Worm (Caenorhabditis elegans) whole organism, late embryonic: ENCODE measurements around the gene C50D2.7.

Source experiments
- C08G9.2 ChIP-seq: sonication (generic microtip); optimal IDR thresholded peaks from 2 replicates; lab custom pipeline; 2016; ENCODE audit warnings: mild to moderate bottlenecking, missing genetic modification characterization, moderate library complexity, missing compliant biosample characterization
- C38D4.7 ChIP-seq: fragments of 200-800 bp; sonication (Bioruptor generic); optimal IDR thresholded peaks from 2 replicates; lab custom pipeline; 2018; ENCODE audit warnings: mild to moderate bottlenecking, missing genetic modification characterization, moderate library complexity, missing compliant biosample characterization
- K02D7.2 ChIP-seq: sonication (generic microtip); optimal IDR thresholded peaks from 2 replicates; lab custom pipeline; 2017; ENCODE audit warnings: mild to moderate bottlenecking, missing genetic modification characterization, missing compliant biosample characterization
- ahr-1 ChIP-seq: sonication (generic microtip); optimal IDR thresholded peaks from 2 replicates; lab custom pipeline; 2016; ENCODE audit warnings: missing genetic modification characterization, missing compliant biosample characterization
- ceh-14 ChIP-seq: sonication (generic microtip); optimal IDR thresholded peaks from 2 replicates; lab custom pipeline; 2016; ENCODE audit warnings: missing genotype, missing genetic modification characterization, missing compliant biosample characterization
- ceh-18 ChIP-seq: sonication (generic microtip); optimal IDR thresholded peaks from 2 replicates; lab custom pipeline; 2016; ENCODE audit warnings: missing genetic modification characterization, missing compliant biosample characterization
- ceh-19 ChIP-seq: fragments of 200-800 bp; sonication (Bioruptor generic); optimal IDR thresholded peaks from 2 replicates; lab custom pipeline; 2018; ENCODE audit warnings: mild to moderate bottlenecking, missing genetic modification characterization, missing compliant biosample characterization
- ceh-31 ChIP-seq: sonication (generic microtip); optimal IDR thresholded peaks from 2 replicates; lab custom pipeline; 2016; ENCODE audit warnings: missing genetic modification characterization, missing compliant biosample characterization
- ceh-34 ChIP-seq: sonication (generic microtip); optimal IDR thresholded peaks from 2 replicates; lab custom pipeline; 2016; ENCODE audit warnings: mild to moderate bottlenecking, missing genetic modification characterization, missing compliant biosample characterization
- ceh-45 ChIP-seq: fragments of 200-800 bp; sonication (Bioruptor generic); IDR thresholded peaks from 2 replicates; pipeline ENCODE4 v1.3.6; 2022; ENCODE audit warnings: missing genetic modification reagents, missing genetic modification characterization, missing compliant biosample characterization
- ceh-48 ChIP-seq: sonication (generic microtip); optimal IDR thresholded peaks from 2 replicates; lab custom pipeline; 2016; ENCODE audit warnings: missing genetic modification characterization, inconsistent platforms, missing compliant biosample characterization
- ceh-6 ChIP-seq: fragments of 200-800 bp; sonication (Bioruptor generic); optimal IDR thresholded peaks from 2 replicates; lab custom pipeline; 2018; ENCODE audit warnings: mild to moderate bottlenecking, missing genetic modification characterization, missing compliant biosample characterization
- ceh-9 ChIP-seq: sonication (generic microtip); optimal IDR thresholded peaks from 2 replicates; lab custom pipeline; 2016; ENCODE audit warnings: mild to moderate bottlenecking, missing genetic modification characterization, inconsistent platforms, missing compliant biosample characterization
- elt-2 ChIP-seq: sonication (generic microtip); optimal IDR thresholded peaks from 2 replicates; lab custom pipeline; 2016; ENCODE audit warnings: missing genetic modification reagents, missing genetic modification characterization, missing compliant biosample characterization
- fax-1 ChIP-seq: sonication (generic microtip); optimal IDR thresholded peaks from 2 replicates; lab custom pipeline; 2016; ENCODE audit warnings: missing genotype, missing genetic modification characterization, missing compliant biosample characterization
- fkh-10 ChIP-seq: fragments of 150-350 bp; optimal IDR thresholded peaks from 2 replicates; lab custom pipeline; 2014; ENCODE audit warnings: missing biosample characterization, missing genetic modification reagents, missing genetic modification characterization
- fkh-6 ChIP-seq: sonication (generic microtip); optimal IDR thresholded peaks from 2 replicates; lab custom pipeline; 2016; ENCODE audit warnings: missing genetic modification characterization, missing compliant biosample characterization
- gmeb-2 ChIP-seq: sonication (generic microtip); optimal IDR thresholded peaks from 2 replicates; lab custom pipeline; 2016; ENCODE audit warnings: missing genetic modification characterization, inconsistent platforms, missing compliant biosample characterization
- hlh-30 ChIP-seq: sonication (generic microtip); optimal IDR thresholded peaks from 2 replicates; lab custom pipeline; 2017; ENCODE audit warnings: antibody characterized with exemption, missing genetic modification characterization, missing compliant biosample characterization; ENCODE audit not compliant: insufficient read depth
- hlh-8 ChIP-seq: sonication (generic microtip); optimal IDR thresholded peaks from 2 replicates; lab custom pipeline; 2016; ENCODE audit warnings: missing genotype, missing genetic modification characterization, missing compliant biosample characterization
- lin-11 ChIP-seq: fragments of 200-800 bp; sonication (Bioruptor generic); optimal IDR thresholded peaks from 2 replicates; lab custom pipeline; 2018; ENCODE audit warnings: mild to moderate bottlenecking, missing genetic modification characterization, missing compliant biosample characterization
- nfya-1 ChIP-seq: sonication (generic microtip); optimal IDR thresholded peaks from 2 replicates; lab custom pipeline; 2017; ENCODE audit warnings: missing genetic modification characterization, mild to moderate bottlenecking, missing compliant biosample characterization, antibody characterized with exemption, moderate library complexity
- nhr-11 ChIP-seq: fragments of 150-350 bp; optimal IDR thresholded peaks from 2 replicates; lab custom pipeline; 2014; ENCODE audit warnings: missing biosample characterization, missing genetic modification characterization
- pha-2 ChIP-seq: sonication (generic microtip); optimal IDR thresholded peaks from 2 replicates; lab custom pipeline; 2017; ENCODE audit warnings: mild to moderate bottlenecking, missing genetic modification characterization, missing compliant biosample characterization
- sdc-2 ChIP-seq: sonication (generic microtip); optimal IDR thresholded peaks from 2 replicates; lab custom pipeline; 2016; ENCODE audit warnings: missing genotype, missing genetic modification characterization, missing compliant biosample characterization
- sox-2 ChIP-seq: fragments of 200-800 bp; sonication (Bioruptor generic); IDR thresholded peaks from 2 replicates; pipeline ENCODE4 v1.3.6; 2022; ENCODE audit warnings: missing genetic modification reagents, missing genetic modification characterization, missing compliant biosample characterization
- syd-9 ChIP-seq: sonication (generic microtip); optimal IDR thresholded peaks from 2 replicates; lab custom pipeline; 2016; ENCODE audit warnings: mild to moderate bottlenecking, missing genetic modification characterization, moderate library complexity, missing compliant biosample characterization
- tbx-2 ChIP-seq: sonication (generic microtip); optimal IDR thresholded peaks from 2 replicates; lab custom pipeline; 2016; ENCODE audit warnings: missing genetic modification characterization, missing compliant biosample characterization
- unc-86 ChIP-seq: sonication (generic microtip); optimal IDR thresholded peaks from 2 replicates; lab custom pipeline; 2016; ENCODE audit warnings: missing genetic modification characterization, missing compliant biosample characterization
- zip-5 ChIP-seq: sonication (generic microtip); optimal IDR thresholded peaks from 2 replicates; lab custom pipeline; 2016; ENCODE audit warnings: missing genetic modification characterization, missing compliant biosample characterization
- ztf-16 ChIP-seq: sonication (generic microtip); optimal IDR thresholded peaks from 2 replicates; lab custom pipeline; 2017; ENCODE audit warnings: missing genetic modification characterization, missing compliant biosample characterization

The C50D2.7 gene

ce11 chrII:57370-57769 is 37.7 kb downstream of the C50D2.7 start, which contains the start of gene ascc-1:
Gene ascc-1 (plus strand): TSS chrII:57670.
- TF ChIP-seq ceh-6, result no peak

- peak; percentile 25 for TF ChIP-seq hlh-30 (tag; lab: Kevin White, UChicago)
- no peak for TF ChIP-seq ceh-31 (tag; lab: Kevin White, UChicago)
- TF ChIP-seq, all 69 proteins: peak for 1
Measured at ce11 chrII:55204-55603, 39.9 kb downstream of the C50D2.7 start, which contains the start of gene tre-5. Gene tre-5 (minus strand): TSS chrII:55304.

DNA sequence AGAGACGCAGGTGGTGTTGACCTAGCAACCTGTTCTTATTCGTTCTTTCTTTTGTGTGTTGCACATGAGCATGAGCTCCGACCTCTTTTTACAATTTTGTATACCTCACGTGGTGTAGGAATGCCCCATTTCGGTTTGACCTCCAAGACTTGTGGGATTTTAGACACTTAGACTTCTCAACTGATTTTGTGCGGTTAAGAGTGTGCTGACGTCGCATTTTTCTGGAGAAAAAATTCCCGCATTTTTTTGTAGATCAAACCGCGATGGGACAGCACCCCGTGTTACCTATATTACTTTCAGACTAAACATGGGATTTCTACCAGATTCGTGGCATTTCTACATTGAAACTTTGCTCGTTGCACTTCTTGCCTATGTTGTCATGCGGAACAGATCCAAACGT is 43.7 kb downstream of the C50D2.7 start, which contains the start of gene sptl-1:
Gene sptl-1 (plus strand): TSS at position 301 of the 400 bp plus-strand sequence.
- no peak for TF ChIP-seq ztf-16 (tag; lab: Kevin White, UChicago)
- TF ChIP-seq C08G9.2, result no peak
- no peak for TF ChIP-seq C38D4.7 (GFP tag; lab: Kevin White, UChicago)
- TF ChIP-seq hlh-8 (tag; lab: Kevin White, UChicago), result no peak
- no peak for TF ChIP-seq ceh-45 (GFP tag; lab: Robert Waterston, UW)
- no peak for TF ChIP-seq ahr-1
- TF ChIP-seq lin-11 (tag; lab: Kevin White, UChicago), result no peak
- no peak for TF ChIP-seq fkh-10 (GFP tag; lab: Kevin White, UChicago)
- TF ChIP-seq ceh-48 (tag; lab: Kevin White, UChicago), result no peak
- TF ChIP-seq ceh-18, result no peak
- no peak for TF ChIP-seq nhr-11 (tag; lab: Kevin White, UChicago)
- TF ChIP-seq ceh-6, result no peak
- TF ChIP-seq nfya-1 (tag; lab: Kevin White, UChicago), result no peak
- TF ChIP-seq fkh-6, result no peak
- TF ChIP-seq gmeb-2, result no peak
- no peak for TF ChIP-seq pha-2 (tag; lab: Kevin White, UChicago)
- TF ChIP-seq sdc-2 (tag; lab: Kevin White, UChicago), result no peak
- TF ChIP-seq fax-1, result no peak
- TF ChIP-seq zip-5 (tag; lab: Kevin White, UChicago), result no peak

DNA sequence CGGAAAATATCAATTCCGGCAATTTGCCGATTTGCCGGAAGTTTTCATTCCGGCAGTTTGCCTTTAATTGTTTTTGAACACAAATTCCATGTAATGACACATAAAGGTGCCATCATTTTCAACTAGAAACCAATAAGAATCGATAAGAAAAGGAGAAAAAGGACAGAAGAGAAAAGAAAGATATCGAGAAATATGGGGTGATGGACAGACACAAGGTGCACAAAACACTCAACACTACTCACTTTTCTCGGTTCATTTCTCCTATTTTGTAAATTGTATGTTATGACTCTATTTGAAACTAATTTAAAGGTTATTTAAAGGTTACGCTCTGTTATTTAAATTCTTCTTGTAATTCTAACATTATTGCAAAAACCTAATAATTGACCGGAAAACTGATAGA is 44.2 kb downstream of the C50D2.7 start:
- TF ChIP-seq elt-2 (tag; lab: Kevin White, UChicago) (peak; percentile 4), ceh-31 (tag; lab: Kevin White, UChicago) (no peak), tbx-2 (tag; lab: Kevin White, UChicago) (no peak), ceh-19 (GFP tag; lab: Kevin White, UChicago) (no peak), lin-11 (tag; lab: Kevin White, UChicago) (no peak), ahr-1 (no peak), sox-2 (no peak), ceh-45 (GFP tag; lab: Robert Waterston, UW) (no peak), syd-9 (tag; lab: Kevin White, UChicago) (no peak)
- TF ChIP-seq, all 69 proteins: peak for 1

ce11 chrII:47280-47679 is 47.8 kb downstream of the C50D2.7 start, which contains the start of gene C23H3.5:
Gene C23H3.5 (plus strand): TSS chrII:47580.
- TF ChIP-seq ceh-34 (tag; lab: Kevin White, UChicago), result no peak

- no peak for TF ChIP-seq K02D7.2 (tag; lab: Kevin White, UChicago)
- TF ChIP-seq ceh-19 (GFP tag; lab: Kevin White, UChicago), result no peak
- no peak for TF ChIP-seq ceh-14
- no peak for TF ChIP-seq unc-86
- no peak for TF ChIP-seq ceh-9
Measured at ce11 chrII:46116-46515, 49.0 kb downstream of the C50D2.7 start, which contains the start of gene rpt-4. Gene rpt-4 (minus strand): TSS chrII:46216.
